Fruit fly (Drosophila melanogaster) whole organism, wandering third instar larva: ENCODE measurements around the gene CG1582.

Experiments used
- Abd-B ChIP-seq: fragments of >200 bp; optimal IDR thresholded peaks from 2 replicates; lab custom pipeline; 2017; ENCODE audit warnings: missing biosample characterization, missing genetic modification characterization
- CG32264 ChIP-seq: fragments of 200-800 bp; sonication (Bioruptor generic); optimal IDR thresholded peaks from 2 replicates; lab custom pipeline; 2016; ENCODE audit warnings: missing biosample characterization, missing genetic modification characterization
- CG9705 ChIP-seq: fragments of 200-800 bp; sonication (Bioruptor generic); optimal IDR thresholded peaks from 2 replicates; lab custom pipeline; 2018; ENCODE audit warnings: missing biosample characterization, mild to moderate bottlenecking, missing genetic modification characterization
- CrebA ChIP-seq: fragments of 200-800 bp; sonication (Bioruptor generic); optimal IDR thresholded peaks from 2 replicates; lab custom pipeline; 2016; ENCODE audit warnings: missing biosample characterization, mild to moderate bottlenecking, missing genetic modification characterization, borderline replicate concordance
- Dif ChIP-seq: fragments of 200-275, 200-300 bp; sonication (Bioruptor generic); optimal IDR thresholded peaks from 2 replicates; lab custom pipeline; 2018; ENCODE audit warnings: missing biosample characterization, missing genetic modification characterization; ENCODE audit not compliant: partially characterized antibody
- GATAd ChIP-seq: sonication (Bioruptor generic); optimal IDR thresholded peaks from 2 replicates; lab custom pipeline; 2016; ENCODE audit warnings: missing biosample characterization, missing genetic modification characterization
- HLH106 ChIP-seq: fragments of 200-800 bp; optimal IDR thresholded peaks from 3 replicates; lab custom pipeline; 2019; ENCODE audit warnings: missing biosample characterization, mild to moderate bottlenecking, missing genetic modification characterization, moderate library complexity
- Hnf4 ChIP-seq: fragments of 200-800 bp; sonication (Bioruptor generic); optimal IDR thresholded peaks from 2 replicates; lab custom pipeline; 2016; ENCODE audit warnings: missing biosample characterization, mild to moderate bottlenecking, missing genetic modification characterization
- Hr78 ChIP-seq: fragments of >200 bp; optimal IDR thresholded peaks from 2 replicates; lab custom pipeline; 2017; ENCODE audit warnings: missing biosample characterization, missing genetic modification characterization
- Hr83 ChIP-seq: fragments of 200-300 bp; sonication (Bioruptor generic); optimal IDR thresholded peaks from 2 replicates; lab custom pipeline; 2016; ENCODE audit warnings: missing biosample characterization, mild to moderate bottlenecking, missing genetic modification characterization, moderate library complexity; ENCODE audit not compliant: poor library complexity, severe bottlenecking
- Jra ChIP-seq: sonication (Bioruptor generic); optimal IDR thresholded peaks from 2 replicates; lab custom pipeline; 2016; ENCODE audit warnings: missing biosample characterization, missing genetic modification characterization
- Mio ChIP-seq: sonication (Bioruptor generic); optimal IDR thresholded peaks from 2 replicates; lab custom pipeline; 2016; ENCODE audit warnings: missing biosample characterization, missing genetic modification characterization
- Myc ChIP-seq: fragments of >200 bp; optimal IDR thresholded peaks from 2 replicates; lab custom pipeline; 2017
- N ChIP-seq: fragments of >200 bp; optimal IDR thresholded peaks from 2 replicates; lab custom pipeline; 2018; ENCODE audit warnings: missing biosample characterization, missing external identifiers, missing genetic modification characterization
- OdsH ChIP-seq: fragments of 200-800 bp; sonication (Bioruptor generic); optimal IDR thresholded peaks from 2 replicates; lab custom pipeline; 2016; ENCODE audit warnings: missing biosample characterization, mild to moderate bottlenecking, missing genetic modification characterization
- Rel ChIP-seq, 2 experiments: fragments of 200-800 bp; sonication (Bioruptor generic) in 1 of 2; optimal IDR thresholded peaks; 2 replicates in 1 of 2; 3 replicates in 1 of 2; lab custom pipeline; 2016 to 2019; ENCODE audit warnings: mild to moderate bottlenecking in 2 of 2, missing biosample characterization in 2 of 2, missing genetic modification characterization in 2 of 2, moderate library complexity in 1 of 2
- Sp1 ChIP-seq: fragments of 200-800 bp; sonication (Bioruptor generic); optimal IDR thresholded peaks from 3 replicates; lab custom pipeline; 2019; ENCODE audit warnings: missing biosample characterization, mild to moderate bottlenecking, missing genetic modification characterization, moderate library complexity
- Vsx2 ChIP-seq: fragments of 200-300, 225-300 bp; sonication (Bioruptor generic); optimal IDR thresholded peaks from 2 replicates; lab custom pipeline; 2018; ENCODE audit warnings: missing biosample characterization, missing genetic modification characterization; ENCODE audit not compliant: partially characterized antibody
- br ChIP-seq: fragments of 200-800 bp; sonication (Bioruptor generic); optimal IDR thresholded peaks from 2 replicates; lab custom pipeline; 2016; ENCODE audit warnings: missing biosample characterization, missing genetic modification characterization
- brk ChIP-seq: fragments of 200-800 bp; sonication (Bioruptor generic); optimal IDR thresholded peaks from 2 replicates; lab custom pipeline; 2016; ENCODE audit warnings: missing biosample characterization, mild to moderate bottlenecking, missing genetic modification characterization
- dl ChIP-seq, 2 experiments: fragments of 175-275, 200-275 bp in 1 of 2; fragments of 200-275 bp in 1 of 2; sonication (Bioruptor generic); optimal IDR thresholded peaks; lab custom pipeline; 2018; ENCODE audit warnings: mild to moderate bottlenecking in 2 of 2, missing biosample characterization in 2 of 2, missing genetic modification characterization in 2 of 2, moderate library complexity in 2 of 2; ENCODE audit not compliant: partially characterized antibody in 2 of 2, insufficient read depth in 1 of 2
- dmrt93B ChIP-seq: fragments of 200-800 bp; sonication (Bioruptor generic); optimal IDR thresholded peaks from 2 replicates; lab custom pipeline; 2018; ENCODE audit warnings: missing biosample characterization, mild to moderate bottlenecking, missing genetic modification characterization
- dsf ChIP-seq: sonication (Bioruptor generic); optimal IDR thresholded peaks from 2 replicates; lab custom pipeline; 2016; ENCODE audit warnings: missing biosample characterization, missing genetic modification characterization, borderline replicate concordance
- ey ChIP-seq: fragments of 200-800 bp; sonication (Bioruptor generic); optimal IDR thresholded peaks from 2 replicates; lab custom pipeline; 2016; ENCODE audit warnings: missing biosample characterization, missing genetic modification characterization
- foxo ChIP-seq, 2 experiments: fragments of 200-800 bp; sonication (Bioruptor generic); optimal IDR thresholded peaks; 2 replicates in 1 of 2; 3 replicates in 1 of 2; lab custom pipeline; 2016 to 2017; ENCODE audit warnings: missing biosample characterization in 2 of 2, missing genetic modification characterization in 2 of 2
- fru ChIP-seq: fragments of 200-800 bp; sonication (Bioruptor generic); optimal IDR thresholded peaks from 3 replicates; lab custom pipeline; 2016; ENCODE audit warnings: missing biosample characterization, mild to moderate bottlenecking, missing genetic modification characterization
- lola ChIP-seq: fragments of >200 bp; optimal IDR thresholded peaks from 2 replicates; lab custom pipeline; 2017; ENCODE audit warnings: missing biosample characterization, missing genetic modification characterization
- pan ChIP-seq: fragments of >200 bp; optimal IDR thresholded peaks from 2 replicates; lab custom pipeline; 2017
- psq ChIP-seq: fragments of 200-800 bp; sonication (Bioruptor generic); optimal IDR thresholded peaks from 3 replicates; lab custom pipeline; 2017; ENCODE audit warnings: missing biosample characterization, mild to moderate bottlenecking, missing genetic modification characterization, moderate library complexity
- rgr ChIP-seq: fragments of 200-800 bp; sonication (Bioruptor generic); optimal IDR thresholded peaks from 3 replicates; lab custom pipeline; 2016; ENCODE audit warnings: missing biosample characterization, mild to moderate bottlenecking, missing genetic modification characterization
- sage ChIP-seq: fragments of 200-800 bp; sonication (Bioruptor generic); optimal IDR thresholded peaks from 2 replicates; lab custom pipeline; 2016; ENCODE audit warnings: missing biosample characterization, mild to moderate bottlenecking, missing genetic modification characterization
- sv ChIP-seq: fragments of 200-800 bp; sonication (Bioruptor generic); optimal IDR thresholded peaks from 3 replicates; lab custom pipeline; 2016; ENCODE audit warnings: missing biosample characterization, missing genetic modification characterization
- tai ChIP-seq: sonication (Bioruptor generic); optimal IDR thresholded peaks from 2 replicates; lab custom pipeline; 2016; ENCODE audit warnings: missing biosample characterization, missing genetic modification characterization
- usp ChIP-seq: fragments of >200 bp; optimal IDR thresholded peaks from 2 replicates; lab custom pipeline; 2017; ENCODE audit warnings: missing biosample characterization, missing genetic modification characterization
- woc ChIP-seq: sonication (Bioruptor generic); optimal IDR thresholded peaks from 2 replicates; lab custom pipeline; 2016; ENCODE audit warnings: missing biosample characterization, mild to moderate bottlenecking, missing genetic modification characterization

The CG1582 gene

DNA sequence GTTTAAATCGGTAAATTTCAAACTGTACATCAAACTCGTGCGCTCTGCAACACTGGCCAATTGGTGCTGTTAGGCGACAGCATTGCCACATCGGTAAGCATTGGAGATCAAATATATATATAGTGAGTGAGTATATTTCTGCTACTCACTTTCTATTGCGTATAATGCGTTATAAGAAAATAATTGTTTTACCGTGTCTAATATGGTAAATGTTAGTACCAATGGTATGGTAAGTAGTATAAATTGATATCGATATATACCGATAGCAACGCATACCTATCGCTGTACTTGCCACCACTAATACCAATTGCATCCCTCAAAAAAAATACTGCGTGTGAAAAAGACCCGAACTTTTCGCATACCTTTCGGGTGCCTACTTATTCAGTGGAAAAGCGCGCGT, 41.7 kb downstream of the CG1582 start, which contains the start of the genes sofe and CG2186 (continued):
- no peak for TF ChIP-seq Vsx2 (GFP tag; lab: Kevin White, UChicago)
- TF ChIP-seq sv (GFP tag; lab: Kevin White, UChicago), result peak; percentile 42
- no peak for TF ChIP-seq sage
- peak; percentile 63 for TF ChIP-seq ey (GFP tag; lab: Kevin White, UChicago)
- TF ChIP-seq GATAd, result peak; percentile 9
- TF ChIP-seq usp (GFP tag; lab: Kevin White, UChicago), result no peak
- TF ChIP-seq HLH106 (tag; lab: Kevin White, UChicago), result peak; percentile 58
- no peak for TF ChIP-seq Rel (GFP tag; optimal IDR thresholded peaks at IDR 0.05; lab: Kevin White, UChicago)
- peak; percentile 73 for TF ChIP-seq Rel (tag; optimal IDR thresholded peaks at IDR 0.05; lab: Kevin White, UChicago)
- peak; percentile 41 for TF ChIP-seq Sp1 (GFP tag; lab: Kevin White, UChicago)
- TF ChIP-seq OdsH (GFP tag; lab: Kevin White, UChicago), result peak; percentile 7
- TF ChIP-seq rgr, result peak; percentile 69
- TF ChIP-seq CG32264 (GFP tag; lab: Kevin White, UChicago), result no peak
- TF ChIP-seq fru (GFP tag; lab: Kevin White, UChicago), result peak; percentile 55

DNA sequence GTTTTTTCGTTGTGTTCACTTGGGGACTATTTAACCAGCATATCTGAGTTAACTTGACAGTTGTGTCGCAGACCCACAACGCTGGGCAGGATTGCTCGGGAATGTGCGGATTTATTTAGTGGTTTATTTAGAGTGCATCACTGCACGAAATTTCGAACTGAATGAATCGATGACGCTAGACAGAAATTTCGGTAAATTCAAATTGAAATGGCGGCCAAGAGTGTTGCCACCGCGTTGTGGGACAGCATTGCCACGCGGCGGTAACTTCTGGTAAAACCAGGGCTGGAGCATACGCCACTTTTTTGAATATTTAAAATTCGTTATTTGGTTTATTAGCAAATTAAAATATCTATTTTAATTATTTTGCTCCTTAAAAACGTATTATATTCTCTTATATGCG, 44.4 kb downstream of the CG1582 start, which contains the start of gene feo:
feo (minus strand) TSS at position 184 of the 400 bp plus-strand sequence.
- no peak for TF ChIP-seq usp (GFP tag; lab: Kevin White, UChicago)
- no peak for TF ChIP-seq Hnf4 (GFP tag; lab: Kevin White, UChicago)
- no peak for TF ChIP-seq CG9705 (GFP tag; lab: Kevin White, UChicago)
- no peak for TF ChIP-seq Rel (GFP tag; optimal IDR thresholded peaks at IDR 0.05; lab: Kevin White, UChicago)
- no peak for TF ChIP-seq Rel (tag; optimal IDR thresholded peaks at IDR 0.05; lab: Kevin White, UChicago)
- TF ChIP-seq sage, result no peak
- no peak for TF ChIP-seq GATAd
- TF ChIP-seq pan (lab: Kevin White, UChicago), result no peak
- TF ChIP-seq psq (GFP tag; lab: Kevin White, UChicago), result no peak

DNA sequence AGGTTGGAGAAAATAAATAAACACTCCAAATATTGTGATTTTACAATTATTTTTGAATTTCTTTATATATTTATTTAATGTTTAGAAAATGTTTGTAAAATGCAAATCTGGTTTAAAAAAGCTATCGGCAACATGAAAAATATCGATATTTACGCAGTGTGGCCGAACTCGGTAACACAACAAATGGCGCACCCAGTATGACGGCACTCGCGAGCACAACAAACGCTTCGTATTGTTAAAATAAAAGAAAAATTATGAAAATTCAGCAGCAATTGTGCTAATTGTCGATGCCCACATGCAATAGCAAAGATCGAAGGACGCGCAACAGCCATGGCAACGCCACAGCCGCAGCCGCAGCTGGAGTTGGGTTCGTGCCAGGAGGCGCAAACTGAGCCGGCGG, 50.5 kb downstream of the CG1582 start, which contains the start of gene CG2202:
CG2202 (plus strand) TSS at position 193 of the 400 bp plus-strand sequence.
- TF ChIP-seq sage, result no peak
- TF ChIP-seq Dif, result no peak
- TF ChIP-seq rgr, result peak; percentile 11

DNA sequence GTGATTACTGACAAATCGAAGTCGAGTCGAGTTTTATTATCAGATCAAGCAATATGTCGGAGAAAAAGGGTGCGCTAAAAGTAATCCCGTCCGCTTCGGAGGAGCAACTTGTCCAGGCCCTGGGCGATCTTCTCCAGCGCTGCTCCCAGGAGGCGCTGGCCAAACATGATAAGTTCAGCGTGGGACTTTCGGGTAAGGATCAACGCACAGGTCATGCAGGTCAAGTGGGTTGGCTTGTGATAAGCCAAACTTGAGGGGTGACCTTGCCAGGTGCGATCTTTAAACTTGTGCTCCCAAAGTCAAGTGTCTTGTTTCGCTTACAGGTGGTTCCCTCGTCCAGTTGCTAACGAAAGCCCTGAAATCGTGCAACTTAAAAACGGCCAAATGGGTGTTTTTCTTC, 51.7 kb downstream of the CG1582 start:
- no peak for TF ChIP-seq OdsH (GFP tag; lab: Kevin White, UChicago)

DNA sequence GAGAGGGAATG, 51.9 kb downstream of the CG1582 start, which contains the start of gene Pgls:
Pgls (plus strand) TSS at position 3 of the 11 bp plus-strand sequence.
- no peak for TF ChIP-seq sv (GFP tag; lab: Kevin White, UChicago)
- no peak for TF ChIP-seq CrebA (GFP tag; lab: Kevin White, UChicago)
- TF ChIP-seq Mio (GFP tag; lab: Kevin White, UChicago), result no peak
- TF ChIP-seq Myc (lab: Kevin White, UChicago), result no peak
- TF ChIP-seq tai (GFP tag; lab: Kevin White, UChicago), result no peak
- no peak for TF ChIP-seq OdsH (GFP tag; lab: Kevin White, UChicago)
- no peak for TF ChIP-seq Jra (GFP tag; lab: Kevin White, UChicago)
- no peak for TF ChIP-seq psq (GFP tag; lab: Kevin White, UChicago)
- TF ChIP-seq Abd-B (GFP tag; lab: Kevin White, UChicago), result no peak
- no peak for TF ChIP-seq brk
- TF ChIP-seq Sp1 (GFP tag; lab: Kevin White, UChicago), result no peak
- no peak for TF ChIP-seq Rel (GFP tag; optimal IDR thresholded peaks at IDR 0.05; lab: Kevin White, UChicago)
- TF ChIP-seq Rel (tag; optimal IDR thresholded peaks at IDR 0.05; lab: Kevin White, UChicago), result no peak
- no peak for TF ChIP-seq ey (GFP tag; lab: Kevin White, UChicago)

DNA sequence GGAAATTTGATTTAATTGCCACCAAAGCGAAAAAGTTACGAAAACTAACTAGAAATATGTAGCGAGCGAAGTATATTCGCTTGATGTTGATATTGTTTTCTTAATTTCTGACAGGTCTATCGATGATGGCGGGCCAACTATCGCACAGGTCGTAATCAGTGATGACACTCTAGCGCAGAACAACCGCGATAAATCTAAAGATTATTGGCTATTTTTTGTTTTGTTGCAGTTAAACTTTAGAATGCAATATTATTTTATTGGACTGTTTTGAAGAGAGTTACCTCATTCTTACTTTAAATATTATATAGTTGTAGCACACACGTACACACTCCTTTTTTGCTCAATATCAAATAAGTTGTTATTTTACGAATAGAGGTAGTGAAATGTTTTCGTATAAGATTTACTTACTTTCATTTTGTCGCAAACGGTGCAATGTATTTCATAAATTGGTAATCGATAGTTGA, 52.1 kb downstream of the CG1582 start, which contains the start of gene sbr:
sbr (minus strand) TSS at position 121 of the 464 bp plus-strand sequence.
- no peak for TF ChIP-seq CG9705 (GFP tag; lab: Kevin White, UChicago)
- TF ChIP-seq Hr78, result no peak
- TF ChIP-seq foxo (GFP tag; optimal IDR thresholded peaks at IDR 0.05; lab: Kevin White, UChicago), result peak in 1 of 2 experiments; percentile 31
- TF ChIP-seq woc (GFP tag; lab: Kevin White, UChicago), result peak; percentile 71
- no peak for TF ChIP-seq Dif
- no peak for TF ChIP-seq Hr83 (GFP tag; lab: Kevin White, UChicago)
- TF ChIP-seq rgr, result peak; percentile 51
- no peak for TF ChIP-seq CG32264 (GFP tag; lab: Kevin White, UChicago)
- peak; percentile 76 for TF ChIP-seq Myc (lab: Kevin White, UChicago)
- TF ChIP-seq Hnf4 (GFP tag; lab: Kevin White, UChicago), result no peak
- no peak for TF ChIP-seq Rel (GFP tag; optimal IDR thresholded peaks at IDR 0.05; lab: Kevin White, UChicago)
- no peak for TF ChIP-seq Rel (tag; optimal IDR thresholded peaks at IDR 0.05; lab: Kevin White, UChicago)
- TF ChIP-seq OdsH (GFP tag; lab: Kevin White, UChicago), result no peak
- no peak for TF ChIP-seq dl (GFP tag; optimal IDR thresholded peaks at IDR 0.05; lab: Kevin White, UChicago; ENCODE audit: insufficient read depth in 1 of 2, partially characterized antibody in 2 of 2)
- no peak for TF ChIP-seq Mio (GFP tag; lab: Kevin White, UChicago)
- TF ChIP-seq dsf (GFP tag; lab: Kevin White, UChicago), result no peak
- TF ChIP-seq brk, result no peak
- TF ChIP-seq Abd-B (GFP tag; lab: Kevin White, UChicago), result no peak
- no peak for TF ChIP-seq Vsx2 (GFP tag; lab: Kevin White, UChicago)
- TF ChIP-seq pan (lab: Kevin White, UChicago), result no peak
- no peak for TF ChIP-seq sv (GFP tag; lab: Kevin White, UChicago)
- no peak for TF ChIP-seq dmrt93B (GFP tag; lab: Kevin White, UChicago)
- no peak for TF ChIP-seq br (GFP tag; lab: Kevin White, UChicago)
- no peak for TF ChIP-seq usp (GFP tag; lab: Kevin White, UChicago)
- no peak for TF ChIP-seq N (GFP tag; lab: Kevin White, UChicago)
- TF ChIP-seq CrebA (GFP tag; lab: Kevin White, UChicago), result no peak
- TF ChIP-seq fru (GFP tag; lab: Kevin White, UChicago), result peak; percentile 28
- TF ChIP-seq Sp1 (GFP tag; lab: Kevin White, UChicago), result peak; percentile 18
- peak; percentile 8 for TF ChIP-seq psq (GFP tag; lab: Kevin White, UChicago)
- TF ChIP-seq ey (GFP tag; lab: Kevin White, UChicago), result peak; percentile 11
- no peak for TF ChIP-seq lola
